Worm (Caenorhabditis elegans) whole organism, L3 larva: ENCODE measurements around the gene rme-6.

ENCODE experiments used
- R02D3.7 ChIP-seq: fragments of 150-350 bp; optimal IDR thresholded peaks from 2 replicates; lab custom pipeline; 2014; ENCODE audit warnings: missing biosample characterization, missing genetic modification characterization
- ZK546.5 ChIP-seq: sonication (generic microtip); optimal IDR thresholded peaks from 2 replicates; lab custom pipeline; 2017; ENCODE audit warnings: missing biosample characterization, missing genetic modification characterization
- ceh-16 ChIP-seq: sonication (generic microtip); optimal IDR thresholded peaks from 2 replicates; lab custom pipeline; 2017; ENCODE audit warnings: missing biosample characterization, missing genetic modification characterization
- ceh-28 ChIP-seq: fragments of 150-350 bp; optimal IDR thresholded peaks from 2 replicates; lab custom pipeline; 2014; ENCODE audit warnings: missing biosample characterization, missing genetic modification reagents, missing genetic modification characterization
- ceh-82 ChIP-seq: fragments of 150-350 bp; optimal IDR thresholded peaks from 2 replicates; lab custom pipeline; 2014; ENCODE audit warnings: missing biosample characterization, missing genetic modification characterization
- ceh-9 ChIP-seq: sonication (generic microtip); optimal IDR thresholded peaks from 2 replicates; lab custom pipeline; 2018; ENCODE audit warnings: missing biosample characterization, missing genetic modification characterization
- daf-12 ChIP-seq: fragments of 150-350 bp; optimal IDR thresholded peaks from 2 replicates; lab custom pipeline; 2014; ENCODE audit warnings: missing biosample characterization, missing genetic modification reagents, missing genetic modification characterization
- egl-27 ChIP-seq: sonication (generic microtip); optimal IDR thresholded peaks from 4 replicates; lab custom pipeline; 2017; ENCODE audit warnings: missing biosample characterization, missing genetic modification reagents, missing genetic modification characterization
- egl-5 ChIP-seq: fragments of 150-350 bp; optimal IDR thresholded peaks from 2 replicates; lab custom pipeline; 2017; ENCODE audit warnings: missing biosample characterization, missing genetic modification reagents, missing genetic modification characterization, inconsistent platforms
- elt-1 ChIP-seq: fragments of 150-350 bp; optimal IDR thresholded peaks from 2 replicates; lab custom pipeline; 2014; ENCODE audit warnings: missing biosample characterization, missing genetic modification characterization
- elt-2 ChIP-seq: sonication (generic microtip); optimal IDR thresholded peaks from 2 replicates; lab custom pipeline; 2016; ENCODE audit warnings: missing genetic modification reagents, mild to moderate bottlenecking, missing genetic modification characterization, missing compliant biosample characterization
- hmg-11 ChIP-seq: sonication (generic microtip); optimal IDR thresholded peaks from 2 replicates; lab custom pipeline; 2016; ENCODE audit warnings: missing genetic modification characterization, missing compliant biosample characterization
- jun-1 ChIP-seq: fragments of 150-350 bp; optimal IDR thresholded peaks from 2 replicates; lab custom pipeline; 2014; ENCODE audit warnings: missing biosample characterization, missing genetic modification reagents, missing genetic modification characterization
- lin-15B ChIP-seq: fragments of 150-350 bp; optimal IDR thresholded peaks from 2 replicates; lab custom pipeline; 2014; ENCODE audit warnings: missing biosample characterization, missing genetic modification characterization
- lin-39 ChIP-seq: fragments of 150-350 bp; optimal IDR thresholded peaks from 2 replicates; lab custom pipeline; 2018; ENCODE audit warnings: missing biosample characterization, missing genetic modification reagents, missing genetic modification characterization
- nfya-1 ChIP-seq: sonication (generic microtip); optimal IDR thresholded peaks from 2 replicates; lab custom pipeline; 2017; ENCODE audit warnings: missing genetic modification characterization, mild to moderate bottlenecking, missing compliant biosample characterization, antibody characterized with exemption, moderate library complexity; ENCODE audit not compliant: insufficient read depth
- nhr-12 ChIP-seq: fragments of 150-350 bp; optimal IDR thresholded peaks from 2 replicates; lab custom pipeline; 2014; ENCODE audit warnings: missing biosample characterization, missing genetic modification characterization
- nhr-237 ChIP-seq: fragments of 150-350 bp; optimal IDR thresholded peaks from 2 replicates; lab custom pipeline; 2014; ENCODE audit warnings: missing biosample characterization, missing genetic modification characterization
- nhr-25 ChIP-seq: sonication (generic microtip); optimal IDR thresholded peaks from 2 replicates; lab custom pipeline; 2017; ENCODE audit warnings: missing biosample characterization, missing genetic modification characterization
- nhr-28 ChIP-seq: fragments of 150-350 bp; optimal IDR thresholded peaks from 2 replicates; lab custom pipeline; 2014; ENCODE audit warnings: missing biosample characterization, missing genetic modification characterization
- nhr-43 ChIP-seq: sonication (generic microtip); optimal IDR thresholded peaks from 2 replicates; lab custom pipeline; 2016; ENCODE audit warnings: mild to moderate bottlenecking, missing genetic modification characterization, missing compliant biosample characterization; ENCODE audit not compliant: poor library complexity, severe bottlenecking
- nhr-67 ChIP-seq: fragments of 150-350 bp; optimal IDR thresholded peaks from 2 replicates; lab custom pipeline; 2014; ENCODE audit warnings: missing biosample characterization, missing genetic modification characterization
- nhr-77 ChIP-seq: fragments of 150-350 bp; optimal IDR thresholded peaks from 2 replicates; lab custom pipeline; 2014; ENCODE audit warnings: missing biosample characterization, missing genetic modification characterization
- pha-4 ChIP-seq: fragments of 150-350 bp; optimal IDR thresholded peaks from 2 replicates; lab custom pipeline; 2014; ENCODE audit warnings: missing biosample characterization, missing genetic modification reagents, missing genetic modification characterization
- pqm-1 ChIP-seq: fragments of 150-350 bp; optimal IDR thresholded peaks from 2 replicates; lab custom pipeline; 2017; ENCODE audit warnings: missing biosample characterization, missing genetic modification characterization, inconsistent platforms
- sea-2 ChIP-seq: fragments of 150-350 bp; sonication (generic microtip); optimal IDR thresholded peaks from 4 replicates; lab custom pipeline; 2014; ENCODE audit warnings: missing biosample characterization, missing genetic modification reagents, missing genetic modification characterization
- skn-1 ChIP-seq: fragments of 150-350 bp; optimal IDR thresholded peaks from 2 replicates; lab custom pipeline; 2014; ENCODE audit warnings: missing biosample characterization, missing genetic modification characterization
- snpc-4 ChIP-seq: fragments of 150-350 bp; optimal IDR thresholded peaks from 2 replicates; lab custom pipeline; 2014; ENCODE audit warnings: missing biosample characterization, missing genetic modification characterization
- unc-39 ChIP-seq: sonication (generic microtip); optimal IDR thresholded peaks from 4 replicates; lab custom pipeline; 2017; ENCODE audit warnings: missing biosample characterization, missing genetic modification characterization
- zag-1 ChIP-seq: fragments of 150-350 bp; optimal IDR thresholded peaks from 2 replicates; lab custom pipeline; 2014; ENCODE audit warnings: missing biosample characterization, missing genetic modification characterization
- ztf-4 ChIP-seq: fragments of 150-350 bp; optimal IDR thresholded peaks from 2 replicates; lab custom pipeline; 2014; ENCODE audit warnings: missing biosample characterization, missing genetic modification characterization

Gene rme-6

DNA sequence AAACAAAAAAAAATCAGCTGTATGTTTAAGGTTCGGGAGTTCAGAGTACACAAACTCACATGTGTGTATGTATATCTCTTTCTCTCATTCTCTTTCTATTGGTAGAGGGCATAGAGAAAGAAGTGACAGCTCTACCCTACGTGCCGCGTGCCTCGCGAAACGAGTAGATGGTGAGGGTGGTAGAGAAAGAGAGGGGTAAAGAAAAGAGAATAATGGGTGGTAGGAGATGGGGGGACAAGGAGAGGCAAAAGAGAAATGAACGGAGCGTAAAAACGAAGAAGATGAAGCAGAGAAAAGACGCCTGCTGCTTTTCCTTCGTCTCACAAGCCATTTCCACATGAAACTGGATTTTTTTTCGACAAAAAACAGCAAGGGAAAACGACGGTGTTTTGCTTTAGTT, 3.8 kb upstream of the rme-6 start (continued):
- no peak for TF ChIP-seq nhr-28
- TF ChIP-seq nhr-67 (tag; lab: Kevin White, UChicago) = no peak
- peak; percentile 32 for TF ChIP-seq skn-1 (tag; lab: Kevin White, UChicago)

DNA sequence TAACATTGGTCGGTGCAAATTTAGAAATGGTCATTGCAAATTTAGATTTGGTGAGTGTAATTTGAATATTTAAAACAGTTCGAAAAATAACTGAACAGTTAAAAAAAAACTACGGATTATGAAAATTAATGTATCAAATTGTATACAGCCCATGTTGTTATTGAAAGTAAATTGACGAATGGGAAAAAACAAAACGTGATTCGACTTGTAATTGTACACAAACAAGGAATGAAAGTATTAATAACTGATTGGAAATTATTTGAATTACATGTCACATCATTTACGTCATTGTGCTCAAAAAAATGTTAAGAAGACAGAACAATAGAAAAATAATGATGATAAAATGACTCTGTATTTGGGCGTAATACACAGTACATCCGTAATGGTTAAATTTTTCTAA, 2.6 kb upstream of the rme-6 start:
- TF ChIP-seq ceh-9 (tag; lab: Kevin White, UChicago) (no peak), pha-4 (tag; lab: Kevin White, UChicago) (peak; percentile 56), nhr-28 (no peak), pqm-1 (tag; lab: Kevin White, UChicago) (peak; percentile 12), elt-2 (tag; lab: Kevin White, UChicago) (peak; percentile 18)

DNA sequence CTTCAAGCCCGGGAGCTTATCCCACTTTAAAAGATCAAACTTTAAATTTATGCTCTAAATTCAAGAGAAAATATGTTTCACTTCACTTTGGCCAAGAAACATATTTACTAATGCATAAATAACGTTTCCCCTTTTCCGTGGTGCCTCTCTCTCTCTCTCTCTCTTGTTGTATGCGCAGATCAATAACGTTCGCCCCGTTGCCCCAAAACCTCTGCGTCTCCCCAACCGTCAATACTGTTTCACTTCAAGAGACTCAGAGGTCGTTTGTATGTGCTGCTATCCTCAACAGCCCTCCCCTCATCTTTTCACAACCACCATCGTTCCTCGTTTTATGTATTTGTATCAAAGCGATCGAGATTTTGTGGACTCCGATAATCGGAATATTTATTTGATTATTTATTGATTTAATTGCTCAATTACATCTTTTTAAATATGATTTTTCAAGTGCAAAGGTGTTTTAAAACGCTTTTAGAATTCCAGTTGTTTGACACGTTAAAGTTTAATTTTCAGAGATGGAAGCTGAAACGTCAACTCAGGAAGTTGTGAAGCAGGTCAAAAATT, 6.8 kb downstream of the rme-6 start, which contains the start of gene ife-4:
Gene ife-4, plus strand, starts transcription at position 511 of the 561 bp plus-strand sequence.
- TF ChIP-seq hmg-11 (tag; lab: Kevin White, UChicago) (peak; percentile 78), nfya-1 (tag; lab: Kevin White, UChicago) (peak; percentile 56), pha-4 (tag; lab: Kevin White, UChicago) (peak; percentile 58), zag-1 (tag; lab: Kevin White, UChicago) (no peak), elt-2 (tag; lab: Kevin White, UChicago) (no peak), lin-15B (tag; lab: Kevin White, UChicago) (peak; percentile 6), egl-5 (tag; lab: Kevin White, UChicago) (peak; percentile 94), skn-1 (tag; lab: Kevin White, UChicago) (no peak), ceh-28 (tag; lab: Kevin White, UChicago) (peak; percentile 67), R02D3.7 (tag; lab: Kevin White, UChicago) (no peak), snpc-4 (tag; lab: Kevin White, UChicago) (no peak), lin-39 (tag; lab: Kevin White, UChicago) (peak; percentile 78)

DNA sequence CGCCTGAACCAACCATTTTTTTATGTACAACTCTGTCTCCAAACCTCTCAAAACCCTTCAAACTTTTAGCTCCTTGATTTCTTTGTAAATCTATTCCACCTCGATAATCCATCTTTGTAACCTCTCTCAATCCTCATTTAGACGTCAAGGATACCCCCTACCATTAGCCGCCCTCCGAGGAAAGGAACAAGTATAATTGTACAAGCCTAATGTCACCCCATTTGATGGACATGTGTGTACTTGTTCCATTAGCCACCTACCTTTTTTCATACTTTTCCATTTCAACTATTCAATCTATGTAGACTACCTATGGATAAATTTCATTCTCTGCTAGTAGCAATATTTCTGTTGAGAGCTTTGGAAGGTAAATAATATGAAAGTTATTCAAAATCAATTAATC, 10.8 kb downstream of the rme-6 start, which contains the start of gene C05D9.4:
Gene C05D9.4, plus strand, starts transcription at position 301 of the 400 bp plus-strand sequence.
- TF ChIP-seq nhr-25 (tag; lab: Kevin White, UChicago) (no peak), ceh-28 (tag; lab: Kevin White, UChicago) (no peak), egl-27 (no peak), unc-39 (tag; lab: Kevin White, UChicago) (no peak), jun-1 (no peak), nhr-77 (tag; lab: Kevin White, UChicago) (no peak), egl-5 (tag; lab: Kevin White, UChicago) (no peak), elt-1 (tag; lab: Kevin White, UChicago) (no peak), pha-4 (tag; lab: Kevin White, UChicago) (no peak), ztf-4 (no peak), daf-12 (no peak), nhr-28 (no peak), nhr-237 (tag; lab: Kevin White, UChicago) (no peak), ceh-16 (tag; lab: Kevin White, UChicago) (no peak), pqm-1 (tag; lab: Kevin White, UChicago) (no peak), ceh-9 (tag; lab: Kevin White, UChicago) (no peak)

DNA sequence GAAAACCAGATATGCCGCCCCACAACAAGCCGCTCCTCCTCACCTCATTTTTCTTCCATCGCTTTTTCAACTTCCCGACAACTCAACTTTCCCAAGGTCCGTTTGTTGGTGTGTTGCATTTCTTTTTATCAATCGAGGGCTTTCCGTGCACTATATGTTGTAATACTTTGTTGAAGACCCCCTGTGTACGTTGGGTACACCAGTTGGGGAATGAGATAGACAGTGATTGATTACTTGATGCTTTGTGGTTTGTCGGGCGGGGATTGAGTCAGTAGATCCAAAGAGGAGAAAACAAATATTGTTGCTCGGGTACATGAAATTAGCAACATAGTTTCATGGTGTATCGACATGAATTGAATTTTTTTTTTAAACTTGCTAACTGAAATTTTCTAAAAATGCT, 11.9 kb downstream of the rme-6 start:
- TF ChIP-seq lin-39 (tag; lab: Kevin White, UChicago) = peak; percentile 84
- TF ChIP-seq ZK546.5 (tag; lab: Kevin White, UChicago) = no peak

DNA sequence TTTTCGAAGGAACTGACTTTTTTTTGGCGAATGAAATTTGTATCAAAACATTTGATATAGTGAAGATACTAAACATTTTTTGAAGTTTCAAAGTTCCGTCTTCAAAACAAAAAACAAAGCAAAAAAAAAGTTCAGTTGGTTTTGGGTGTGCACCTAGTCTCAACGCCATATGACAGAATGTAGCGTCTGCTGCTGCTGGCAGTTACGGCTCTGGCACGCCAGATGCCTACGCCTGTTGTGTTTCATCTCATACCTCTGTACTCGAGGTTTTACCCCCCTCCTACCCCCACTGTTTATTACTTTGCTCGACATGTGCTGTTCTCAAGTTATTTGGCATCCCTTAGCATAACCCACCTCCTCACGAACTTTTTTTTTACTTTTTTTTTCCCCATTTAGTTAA, 13.8 kb downstream of the rme-6 start:
- TF ChIP-seq elt-2 (tag; lab: Kevin White, UChicago) (no peak), lin-39 (tag; lab: Kevin White, UChicago) (peak; percentile 41)
- TF ChIP-seq, all 47 proteins: peak for 1

DNA sequence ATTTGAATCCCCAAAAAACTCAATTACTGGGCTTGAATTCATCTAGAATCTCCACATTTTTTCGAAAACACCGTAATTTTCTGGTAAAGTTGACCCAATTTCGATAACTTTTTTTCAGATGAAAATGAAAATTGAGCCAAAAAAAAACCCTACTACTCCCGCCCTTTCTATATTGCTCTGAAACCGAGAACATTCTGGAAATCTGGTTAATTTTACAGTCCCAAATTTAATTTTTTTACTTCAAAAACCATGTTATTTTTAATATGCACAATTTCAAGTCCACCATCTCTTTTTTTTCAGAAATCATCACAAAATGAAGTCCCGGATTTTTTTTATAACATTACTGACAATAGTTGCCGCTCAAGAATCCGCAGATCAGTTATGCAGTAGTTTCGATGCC, 14.7 kb downstream of the rme-6 start, which contains the start of gene C05D9.3:
Gene C05D9.3, plus strand, starts transcription at position 301 of the 400 bp plus-strand sequence.
- TF ChIP-seq lin-39 (tag; lab: Kevin White, UChicago) (no peak), nfya-1 (tag; lab: Kevin White, UChicago) (no peak), nhr-12 (tag; lab: Kevin White, UChicago) (no peak), sea-2 (GFP tag; lab: Kevin White, UChicago) (no peak), elt-1 (tag; lab: Kevin White, UChicago) (no peak), nhr-43 (no peak), jun-1 (no peak), ceh-82 (tag; lab: Kevin White, UChicago) (no peak)
- TF ChIP-seq, all 47 proteins: peak for 0
